Fruit fly (Drosophila melanogaster) whole organism, wandering third instar larva: ENCODE results near the gene Gs2.

Experiments
- Dif ChIP-seq: fragments of 200-275, 200-300 bp; sonication (Bioruptor generic); optimal IDR thresholded peaks from 2 replicates; lab custom pipeline; 2018; ENCODE audit warnings: missing biosample characterization, missing genetic modification characterization; ENCODE audit not compliant: partially characterized antibody
- GATAd ChIP-seq: sonication (Bioruptor generic); optimal IDR thresholded peaks from 2 replicates; lab custom pipeline; 2016; ENCODE audit warnings: missing biosample characterization, missing genetic modification characterization
- Hr83 ChIP-seq: fragments of 200-300 bp; sonication (Bioruptor generic); optimal IDR thresholded peaks from 2 replicates; lab custom pipeline; 2016; ENCODE audit warnings: missing biosample characterization, mild to moderate bottlenecking, missing genetic modification characterization, moderate library complexity; ENCODE audit not compliant: poor library complexity, severe bottlenecking
- Jra ChIP-seq: sonication (Bioruptor generic); optimal IDR thresholded peaks from 2 replicates; lab custom pipeline; 2016; ENCODE audit warnings: missing biosample characterization, missing genetic modification characterization
- N ChIP-seq: fragments of >200 bp; optimal IDR thresholded peaks from 2 replicates; lab custom pipeline; 2018; ENCODE audit warnings: missing biosample characterization, missing external identifiers, missing genetic modification characterization
- Rel ChIP-seq, 2 experiments: fragments of 200-800 bp; sonication (Bioruptor generic) in 1 of 2; optimal IDR thresholded peaks; 2 replicates in 1 of 2; 3 replicates in 1 of 2; lab custom pipeline; 2016 to 2019; ENCODE audit warnings: mild to moderate bottlenecking in 2 of 2, missing biosample characterization in 2 of 2, missing genetic modification characterization in 2 of 2, moderate library complexity in 1 of 2
- dmrt93B ChIP-seq: fragments of 200-800 bp; sonication (Bioruptor generic); optimal IDR thresholded peaks from 2 replicates; lab custom pipeline; 2018; ENCODE audit warnings: missing biosample characterization, mild to moderate bottlenecking, missing genetic modification characterization
- foxo ChIP-seq, 2 experiments: fragments of 200-800 bp; sonication (Bioruptor generic); optimal IDR thresholded peaks; 2 replicates in 1 of 2; 3 replicates in 1 of 2; lab custom pipeline; 2016 to 2017; ENCODE audit warnings: missing biosample characterization in 2 of 2, missing genetic modification characterization in 2 of 2
- fru ChIP-seq: fragments of 200-800 bp; sonication (Bioruptor generic); optimal IDR thresholded peaks from 3 replicates; lab custom pipeline; 2016; ENCODE audit warnings: missing biosample characterization, mild to moderate bottlenecking, missing genetic modification characterization
- h ChIP-seq: fragments of 200-800 bp; sonication (Bioruptor generic); optimal IDR thresholded peaks from 3 replicates; lab custom pipeline; 2016; ENCODE audit warnings: missing biosample characterization, mild to moderate bottlenecking, missing genetic modification characterization
- lola ChIP-seq: fragments of >200 bp; optimal IDR thresholded peaks from 2 replicates; lab custom pipeline; 2017; ENCODE audit warnings: missing biosample characterization, missing genetic modification characterization
- pan ChIP-seq: fragments of >200 bp; optimal IDR thresholded peaks from 2 replicates; lab custom pipeline; 2017
- psq ChIP-seq: fragments of 200-800 bp; sonication (Bioruptor generic); optimal IDR thresholded peaks from 3 replicates; lab custom pipeline; 2017; ENCODE audit warnings: missing biosample characterization, mild to moderate bottlenecking, missing genetic modification characterization, moderate library complexity

DNA sequence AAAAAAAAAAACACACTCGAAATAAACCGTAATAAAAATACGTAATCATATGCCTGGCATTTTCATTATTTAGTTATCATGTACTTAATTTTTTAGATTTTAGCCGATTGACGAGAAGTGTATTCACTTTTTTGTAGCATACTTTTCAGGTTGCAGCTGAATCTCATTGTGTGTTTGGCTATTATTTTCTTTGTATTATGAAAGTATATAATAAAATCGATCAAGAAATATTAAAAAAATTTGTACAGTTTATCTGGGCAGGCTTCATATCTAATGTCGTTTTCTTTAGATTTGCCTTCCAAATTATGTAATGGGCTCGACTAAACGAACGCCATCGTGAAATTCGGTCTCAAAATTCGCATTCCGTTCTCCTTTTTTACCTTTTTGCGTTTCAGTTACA, 13.0 kb upstream of the Gs2 start, which contains the start of gene CG15196:
- TF ChIP-seq psq (GFP tag; lab: Kevin White, UChicago) (no peak), Jra (GFP tag; lab: Kevin White, UChicago) (no peak), Rel (GFP tag; optimal IDR thresholded peaks at IDR 0.05; lab: Kevin White, UChicago) (no peak), Rel (tag; optimal IDR thresholded peaks at IDR 0.05; lab: Kevin White, UChicago) (no peak), h (GFP tag; lab: Kevin White, UChicago) (no peak), Hr83 (no peak), fru (no peak), dmrt93B (GFP tag; lab: Kevin White, UChicago) (no peak), Dif (GFP tag; lab: Kevin White, UChicago) (no peak), GATAd (GFP tag; lab: Kevin White, UChicago) (no peak), pan (lab: Kevin White, UChicago) (no peak), N (no peak), foxo (GFP tag; optimal IDR thresholded peaks at IDR 0.05; lab: Kevin White, UChicago) (no peak), lola (GFP tag; lab: Kevin White, UChicago) (no peak)
